Worm (Caenorhabditis elegans) whole organism, early embryonic: ENCODE measurements around the gene slt-1.

Experiments used
- B0310.2 ChIP-seq: sonication (generic microtip); optimal IDR thresholded peaks from 2 replicates; lab custom pipeline; 2016; ENCODE audit warnings: mild to moderate bottlenecking, missing genetic modification characterization, missing compliant biosample characterization
- F13C5.2 ChIP-seq: sonication (generic microtip); optimal IDR thresholded peaks from 2 replicates; lab custom pipeline; 2017; ENCODE audit warnings: mild to moderate bottlenecking, missing genetic modification characterization, inconsistent platforms, missing compliant biosample characterization
- aly-1 ChIP-seq: sonication (generic microtip); optimal IDR thresholded peaks from 2 replicates; lab custom pipeline; 2016; ENCODE audit warnings: missing genetic modification characterization, missing compliant biosample characterization
- ama-1 ChIP-seq: fragments of 150-350 bp; optimal IDR thresholded peaks from 2 replicates; lab custom pipeline; 2014
- ceh-13 ChIP-seq: fragments of 200-800 bp; sonication (Bioruptor generic); optimal IDR thresholded peaks from 2 replicates; lab custom pipeline; 2018; ENCODE audit warnings: mild to moderate bottlenecking, missing genetic modification characterization, missing compliant biosample characterization
- ceh-36 ChIP-seq: sonication (generic microtip); optimal IDR thresholded peaks from 2 replicates; lab custom pipeline; 2016; ENCODE audit warnings: missing genetic modification characterization, inconsistent platforms, missing compliant biosample characterization
- ets-7 ChIP-seq: sonication (generic microtip); optimal IDR thresholded peaks from 2 replicates; lab custom pipeline; 2016; ENCODE audit warnings: missing genotype, missing genetic modification characterization, missing compliant biosample characterization
- flt-1 ChIP-seq: fragments of 200-800 bp; sonication (Bioruptor generic); IDR thresholded peaks from 2 replicates; pipeline ENCODE4 v1.3.6; 2022; ENCODE audit warnings: missing genetic modification characterization, missing compliant biosample characterization
- hmbx-1 ChIP-seq: sonication (generic microtip); optimal IDR thresholded peaks from 2 replicates; lab custom pipeline; 2016; ENCODE audit warnings: mild to moderate bottlenecking, missing genetic modification characterization, missing compliant biosample characterization
- hmg-4 ChIP-seq: fragments of 200-800 bp; sonication (Bioruptor generic); optimal IDR thresholded peaks from 2 replicates; lab custom pipeline; 2018; ENCODE audit warnings: mild to moderate bottlenecking, missing genetic modification characterization, missing compliant biosample characterization
- hnd-1 ChIP-seq: sonication (generic microtip); optimal IDR thresholded peaks from 2 replicates; lab custom pipeline; 2016; ENCODE audit warnings: missing genetic modification characterization, missing compliant biosample characterization
- pes-1 ChIP-seq: fragments of 200-800 bp; sonication (Bioruptor generic); IDR thresholded peaks from 2 replicates; pipeline ENCODE4 v1.3.6; 2022; ENCODE audit warnings: missing genetic modification reagents, missing genetic modification characterization, missing compliant biosample characterization
- scrt-1 ChIP-seq: fragments of 200-800 bp; sonication (Bioruptor generic); IDR thresholded peaks from 2 replicates; pipeline ENCODE4 v1.3.6; 2022; ENCODE audit warnings: missing genetic modification characterization, missing compliant biosample characterization
- sea-1 ChIP-seq: fragments of 200-800 bp; sonication (Bioruptor generic); conservative IDR thresholded peaks from 2 replicates; pipeline ENCODE4 v1.3.6; 2022; ENCODE audit warnings: missing genetic modification characterization, missing compliant biosample characterization
- tbx-11 ChIP-seq: fragments of 200-800 bp; sonication (Bioruptor generic); IDR thresholded peaks from 2 replicates; pipeline ENCODE4 v1.3.6; 2022; ENCODE audit warnings: missing genetic modification characterization, missing compliant biosample characterization
- tbx-37 ChIP-seq: fragments of 200-800 bp; sonication (Bioruptor generic); conservative IDR thresholded peaks from 2 replicates; pipeline ENCODE4 v1.3.6; 2022; ENCODE audit warnings: missing genetic modification reagents, missing genetic modification characterization, missing compliant biosample characterization
- tra-4 ChIP-seq: sonication (generic microtip); optimal IDR thresholded peaks from 2 replicates; lab custom pipeline; 2017; ENCODE audit warnings: missing genetic modification characterization, missing compliant biosample characterization

Gene slt-1

DNA sequence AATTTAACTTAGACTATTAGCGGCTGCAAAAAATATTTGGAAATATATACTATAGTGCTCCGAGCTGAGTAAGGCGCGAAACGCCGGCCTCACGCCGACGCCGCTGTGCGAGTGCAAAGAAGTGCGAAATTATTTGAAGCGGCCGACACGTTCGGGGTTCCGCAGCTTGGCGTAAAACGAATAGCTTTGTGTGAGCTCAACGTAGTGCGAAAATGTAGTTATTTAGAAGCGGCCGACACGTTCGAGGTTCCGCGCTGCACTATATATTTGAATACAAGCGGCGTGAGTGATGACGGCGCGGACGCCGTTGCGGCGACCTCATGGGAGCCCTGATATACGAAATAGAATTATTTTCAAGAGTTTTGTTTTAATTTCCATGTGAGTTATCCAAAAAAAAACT is 12.2 kb upstream of the slt-1 start:
- TF ChIP-seq ama-1 (lab: Kevin White, UChicago) (no peak), scrt-1 (GFP tag; lab: Robert Waterston, UW) (no peak), pes-1 (GFP tag; lab: Robert Waterston, UW) (no peak), ceh-13 (GFP tag; lab: Kevin White, UChicago) (no peak), aly-1 (tag; lab: Kevin White, UChicago) (no peak), hnd-1 (tag; lab: Kevin White, UChicago) (no peak), tbx-11 (GFP tag; lab: Robert Waterston, UW) (no peak), flt-1 (GFP tag; lab: Robert Waterston, UW) (no peak), tra-4 (tag; lab: Kevin White, UChicago) (no peak), F13C5.2 (tag; lab: Kevin White, UChicago) (no peak), B0310.2 (tag; lab: Kevin White, UChicago) (no peak), sea-1 (no peak)

DNA sequence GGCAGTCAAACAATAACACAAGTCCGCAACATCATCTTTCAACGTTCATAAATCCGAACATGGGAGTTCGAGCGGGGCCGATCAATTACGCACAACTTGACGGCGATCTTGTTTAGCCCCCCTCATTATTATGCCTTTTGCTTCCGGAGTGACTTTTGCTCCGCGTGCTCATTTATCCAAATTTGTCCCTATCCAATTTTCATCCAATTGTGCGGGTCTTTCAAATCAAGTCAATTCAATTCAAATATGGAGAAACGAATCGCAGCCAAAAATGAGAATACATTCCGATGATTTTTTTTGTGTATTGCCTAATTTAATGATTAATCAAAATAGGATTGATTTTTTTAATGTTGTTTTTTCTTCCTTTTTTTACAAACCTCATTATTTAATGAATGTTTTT is 11.7 kb upstream of the slt-1 start:
- no peak for TF ChIP-seq hmbx-1 (tag; lab: Kevin White, UChicago)
- TF ChIP-seq scrt-1 (GFP tag; lab: Robert Waterston, UW), result no peak
- no peak for TF ChIP-seq F13C5.2 (tag; lab: Kevin White, UChicago)
- no peak for TF ChIP-seq tra-4 (tag; lab: Kevin White, UChicago)
- no peak for TF ChIP-seq pes-1 (GFP tag; lab: Robert Waterston, UW)
- TF ChIP-seq ceh-36 (tag; lab: Kevin White, UChicago), result no peak
- TF ChIP-seq hnd-1 (tag; lab: Kevin White, UChicago), result no peak
- no peak for TF ChIP-seq ceh-13 (GFP tag; lab: Kevin White, UChicago)
- TF ChIP-seq aly-1 (tag; lab: Kevin White, UChicago), result no peak
- no peak for TF ChIP-seq hmg-4 (GFP tag; lab: Kevin White, UChicago)
- TF ChIP-seq B0310.2 (tag; lab: Kevin White, UChicago), result no peak
- TF ChIP-seq tbx-37 (GFP tag; lab: Robert Waterston, UW), result no peak
- TF ChIP-seq flt-1 (GFP tag; lab: Robert Waterston, UW), result no peak
- no peak for TF ChIP-seq ama-1 (lab: Kevin White, UChicago)
- no peak for TF ChIP-seq ets-7 (tag; lab: Kevin White, UChicago)

DNA sequence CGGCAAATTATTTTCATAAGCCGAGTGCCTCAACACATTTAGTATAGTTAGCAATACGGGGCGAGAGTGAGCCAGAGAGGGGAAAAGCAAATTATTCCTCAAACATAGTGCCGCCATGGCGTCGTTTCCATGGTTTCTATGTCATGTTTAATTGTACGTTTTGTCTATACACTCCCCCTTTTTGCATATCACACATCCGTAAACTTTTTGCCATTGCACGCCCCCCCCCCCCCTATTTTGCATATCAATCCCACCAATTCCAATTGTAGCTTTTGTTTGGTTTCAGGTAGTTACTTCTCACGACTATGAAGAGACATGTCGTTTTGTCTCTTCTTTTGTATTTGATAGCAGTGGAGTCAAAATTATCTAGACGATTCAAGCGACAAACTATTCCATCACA is 10.1 kb upstream of the slt-1 start, which contains the start of gene C26G2.2:
Gene C26G2.2, plus strand, starts transcription at position 301 of the 400 bp plus-strand sequence.
- TF ChIP-seq scrt-1 (GFP tag; lab: Robert Waterston, UW) (no peak), flt-1 (GFP tag; lab: Robert Waterston, UW) (no peak), ceh-36 (tag; lab: Kevin White, UChicago) (no peak), ets-7 (tag; lab: Kevin White, UChicago) (no peak), tbx-11 (GFP tag; lab: Robert Waterston, UW) (no peak), B0310.2 (tag; lab: Kevin White, UChicago) (no peak), tbx-37 (GFP tag; lab: Robert Waterston, UW) (no peak), tra-4 (tag; lab: Kevin White, UChicago) (no peak), sea-1 (no peak)

DNA sequence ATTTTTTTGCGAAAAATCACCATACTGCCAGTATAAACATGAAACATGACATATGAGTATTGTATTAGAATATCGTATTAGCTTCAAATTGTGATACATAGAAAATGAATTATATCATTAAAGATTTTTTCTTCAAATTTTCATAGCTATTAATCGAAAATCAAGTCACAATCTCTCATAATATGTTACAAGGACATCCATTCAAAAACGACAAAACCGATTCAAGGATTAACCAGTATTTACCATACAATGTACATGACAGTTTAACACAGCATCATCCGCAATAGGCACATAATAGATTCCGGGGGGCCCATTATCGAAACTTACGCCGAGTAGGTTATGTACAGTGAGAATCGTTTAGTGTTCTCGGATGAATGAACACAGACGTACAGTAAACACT is 2.8 kb upstream of the slt-1 start:
- TF ChIP-seq B0310.2 (tag; lab: Kevin White, UChicago), result no peak
- TF ChIP-seq tbx-37 (GFP tag; lab: Robert Waterston, UW), result no peak
- TF ChIP-seq tra-4 (tag; lab: Kevin White, UChicago), result no peak
- TF ChIP-seq hmbx-1 (tag; lab: Kevin White, UChicago), result no peak
- no peak for TF ChIP-seq flt-1 (GFP tag; lab: Robert Waterston, UW)
- TF ChIP-seq ceh-13 (GFP tag; lab: Kevin White, UChicago), result no peak
- TF ChIP-seq scrt-1 (GFP tag; lab: Robert Waterston, UW), result no peak
- TF ChIP-seq hmg-4 (GFP tag; lab: Kevin White, UChicago), result no peak
- no peak for TF ChIP-seq hnd-1 (tag; lab: Kevin White, UChicago)
- no peak for TF ChIP-seq ets-7 (tag; lab: Kevin White, UChicago)
- no peak for TF ChIP-seq tbx-11 (GFP tag; lab: Robert Waterston, UW)

DNA sequence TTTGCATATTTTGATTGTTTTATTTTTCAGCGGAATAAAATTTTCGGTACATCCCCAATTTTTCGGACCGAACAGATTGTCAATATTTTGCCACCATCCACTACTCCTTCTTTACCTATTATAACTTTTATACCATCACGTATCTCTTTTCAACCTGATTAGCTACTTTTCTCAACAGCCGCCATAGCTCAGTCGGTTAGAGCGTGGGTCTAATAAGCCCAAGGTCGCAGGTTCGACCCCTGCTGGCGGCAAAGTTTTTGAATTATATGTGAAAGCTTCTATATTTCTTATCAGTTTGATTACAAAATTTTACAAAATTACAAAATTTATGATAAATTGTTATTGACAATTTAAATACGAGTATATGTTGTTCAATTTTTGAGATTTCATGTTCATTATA is 4.9 kb downstream of the slt-1 start:
- TF ChIP-seq aly-1 (tag; lab: Kevin White, UChicago) (no peak), hmg-4 (GFP tag; lab: Kevin White, UChicago) (no peak), ets-7 (tag; lab: Kevin White, UChicago) (no peak), ceh-13 (GFP tag; lab: Kevin White, UChicago) (no peak), tra-4 (tag; lab: Kevin White, UChicago) (no peak), B0310.2 (tag; lab: Kevin White, UChicago) (no peak), tbx-11 (GFP tag; lab: Robert Waterston, UW) (no peak), sea-1 (no peak), flt-1 (GFP tag; lab: Robert Waterston, UW) (no peak), hmbx-1 (tag; lab: Kevin White, UChicago) (no peak), hnd-1 (tag; lab: Kevin White, UChicago) (no peak), ceh-36 (tag; lab: Kevin White, UChicago) (no peak), tbx-37 (GFP tag; lab: Robert Waterston, UW) (no peak), ama-1 (lab: Kevin White, UChicago) (no peak), scrt-1 (GFP tag; lab: Robert Waterston, UW) (no peak), F13C5.2 (tag; lab: Kevin White, UChicago) (no peak), pes-1 (GFP tag; lab: Robert Waterston, UW) (no peak)

DNA sequence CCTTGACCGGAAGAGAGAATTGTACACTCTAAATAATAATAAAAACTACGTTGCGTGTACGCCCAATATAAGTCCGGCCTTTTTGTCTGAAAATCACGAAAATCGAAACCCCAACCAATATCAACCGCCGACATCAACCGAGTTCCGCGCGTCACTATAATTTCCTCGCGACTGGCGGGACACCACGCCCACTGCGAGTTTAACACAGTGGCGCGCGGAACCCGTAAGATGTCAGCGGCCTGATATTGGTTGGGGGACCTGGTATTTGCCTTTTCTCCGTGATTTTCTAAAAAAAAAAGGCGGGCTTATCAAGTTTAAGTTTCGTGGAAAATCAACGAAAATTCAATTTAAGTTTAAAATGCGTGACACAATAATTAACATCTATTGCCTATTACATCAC is 6.3 kb downstream of the slt-1 start:
- no peak for TF ChIP-seq ama-1 (lab: Kevin White, UChicago)
- no peak for TF ChIP-seq scrt-1 (GFP tag; lab: Robert Waterston, UW)
- TF ChIP-seq tbx-37 (GFP tag; lab: Robert Waterston, UW), result no peak
- TF ChIP-seq ets-7 (tag; lab: Kevin White, UChicago), result no peak
- TF ChIP-seq hmbx-1 (tag; lab: Kevin White, UChicago), result no peak
- no peak for TF ChIP-seq sea-1
- no peak for TF ChIP-seq hnd-1 (tag; lab: Kevin White, UChicago)
- TF ChIP-seq tbx-11 (GFP tag; lab: Robert Waterston, UW), result no peak
- no peak for TF ChIP-seq F13C5.2 (tag; lab: Kevin White, UChicago)
- no peak for TF ChIP-seq pes-1 (GFP tag; lab: Robert Waterston, UW)
- no peak for TF ChIP-seq tra-4 (tag; lab: Kevin White, UChicago)
- TF ChIP-seq ceh-36 (tag; lab: Kevin White, UChicago), result no peak
- no peak for TF ChIP-seq flt-1 (GFP tag; lab: Robert Waterston, UW)
